Fruit fly (Drosophila melanogaster): ENCODE measurements around the gene Ass.

Ass gene

dm6 chr3R:6665117-6665654 lies 21.0 kb upstream of the Ass start (continued):
- TF ChIP-seq CG11294 (GFP tag; IDR thresholded peaks at IDR 0.05) (peak; percentile 11; the same call in 1 of the 2 replicates), CG16779 (tag; optimal IDR thresholded peaks at IDR 0.05) (no peak), spab (GFP tag; optimal IDR thresholded peaks at IDR 0.05) (no peak), CG11762 (GFP tag; optimal IDR thresholded peaks at IDR 0.05; ENCODE audit: insufficient read depth) (no peak), Smox (GFP tag; optimal IDR thresholded peaks at IDR 0.05) (no peak), CG8119 (GFP tag; IDR thresholded peaks at IDR 0.05) (no peak), Gug (GFP tag; IDR thresholded peaks at IDR 0.05) (no peak), fkh (GFP tag; optimal IDR thresholded peaks at IDR 0.05) (peak; percentile 87), Eip78C (GFP tag) (no peak)

- TF ChIP-seq CG1621 (tag; optimal IDR thresholded peaks at IDR 0.05): no peak
- no peak for TF ChIP-seq CG6792 (GFP tag; optimal IDR thresholded peaks at IDR 0.05)
- TF ChIP-seq eg (GFP tag; IDR thresholded peaks at IDR 0.05): peak; percentile 26; the same call in 1 of the 3 replicates
- peak; percentile 88 for TF ChIP-seq fkh (GFP tag; optimal IDR thresholded peaks at IDR 0.05)
- peak; percentile 75 for TF ChIP-seq CG4318 (GFP tag; optimal IDR thresholded peaks at IDR 0.05)
- TF ChIP-seq lz (GFP tag; optimal IDR thresholded peaks at IDR 0.05): no peak
- TF ChIP-seq dac (GFP tag; optimal IDR thresholded peaks at IDR 0.05): peak; percentile 1
- peak; percentile 46 for TF ChIP-seq Hr4 (GFP tag; optimal IDR thresholded peaks at IDR 0.05)
- peak in 1 of 2 experiments; percentile 51 for TF ChIP-seq salr (GFP tag; optimal IDR thresholded peaks at IDR 0.05)
- no peak for TF ChIP-seq Eip75B (GFP tag; optimal IDR thresholded peaks at IDR 0.05)
- peak; percentile 1 for TF ChIP-seq net (GFP tag; optimal IDR thresholded peaks at IDR 0.05)
- TF ChIP-seq ss (GFP tag; optimal IDR thresholded peaks at IDR 0.05): peak in 1 of 2 experiments; percentile 15
- peak; percentile 32 for TF ChIP-seq achi (GFP tag; optimal IDR thresholded peaks at IDR 0.05)
- TF ChIP-seq Lpt (GFP tag; optimal IDR thresholded peaks at IDR 0.05): peak; percentile 2
- peak; percentile 26 for TF ChIP-seq CG3919 (GFP tag; optimal IDR thresholded peaks at IDR 0.05)
- TF ChIP-seq CG6163 (GFP tag; IDR thresholded peaks at IDR 0.05): 0 out of 3 replicates have a peak, but pooled peaks have one; percentile 10
- no peak for TF ChIP-seq CG3032 (tag; optimal IDR thresholded peaks at IDR 0.05)
- TF ChIP-seq CG32006 (GFP tag; optimal IDR thresholded peaks at IDR 0.05): peak; percentile 83
- no peak for TF ChIP-seq fd85E (GFP tag; optimal IDR thresholded peaks at IDR 0.05)
- TF ChIP-seq OdsH (GFP tag; optimal IDR thresholded peaks at IDR 0.05): peak; percentile 10
- TF ChIP-seq CG8119 (GFP tag; IDR thresholded peaks at IDR 0.05): peak; percentile 32; the same call in 1 of the 3 replicates
- peak; percentile 43 for TF ChIP-seq CG10631 (GFP tag; optimal IDR thresholded peaks at IDR 0.05)
- peak; percentile 59 for TF ChIP-seq Eip78C (GFP tag)
- TF ChIP-seq svp (GFP tag): peak; percentile 54
Measured at dm6 chr3R:6664371-6665116, 20.3 kb upstream of the Ass start.

dm6 chr3R:6663289-6663666 lies 19.0 kb upstream of the Ass start:
- TF ChIP-seq Gug (GFP tag; IDR thresholded peaks at IDR 0.05) (no peak), salr (GFP tag; optimal IDR thresholded peaks at IDR 0.05) (no peak), lz (GFP tag; optimal IDR thresholded peaks at IDR 0.05) (no peak), CG1621 (tag; optimal IDR thresholded peaks at IDR 0.05) (no peak), achi (GFP tag; optimal IDR thresholded peaks at IDR 0.05) (no peak), eg (GFP tag; IDR thresholded peaks at IDR 0.05) (no peak), ss (GFP tag; optimal IDR thresholded peaks at IDR 0.05) (no peak), Smox (GFP tag; optimal IDR thresholded peaks at IDR 0.05) (no peak), Hr38 (GFP tag; optimal IDR thresholded peaks at IDR 0.05) (no peak), cyc (GFP tag; optimal IDR thresholded peaks at IDR 0.05) (no peak), fd59A (GFP tag; optimal IDR thresholded peaks at IDR 0.05) (no peak), Sox15 (GFP tag; optimal IDR thresholded peaks at IDR 0.05) (no peak), CG8119 (GFP tag; IDR thresholded peaks at IDR 0.05) (no peak), dac (GFP tag; optimal IDR thresholded peaks at IDR 0.05) (no peak), CG11294 (GFP tag; IDR thresholded peaks at IDR 0.05) (no peak), vri (GFP tag; optimal IDR thresholded peaks at IDR 0.05) (no peak), CG3919 (GFP tag; optimal IDR thresholded peaks at IDR 0.05) (no peak)
